Fruit fly (Drosophila melanogaster): ENCODE data around the gene Abcd1.

Abcd1 gene

dm6 chr4:193386-194334 is at the start of gene Abcd1:
Gene Abcd1, minus strand, starts transcription at chr4:193829.
- peak; percentile 47 for TF ChIP-seq CG17801 (GFP tag; optimal IDR thresholded peaks at IDR 0.05; ENCODE audit: partially characterized antibody)

DNA sequence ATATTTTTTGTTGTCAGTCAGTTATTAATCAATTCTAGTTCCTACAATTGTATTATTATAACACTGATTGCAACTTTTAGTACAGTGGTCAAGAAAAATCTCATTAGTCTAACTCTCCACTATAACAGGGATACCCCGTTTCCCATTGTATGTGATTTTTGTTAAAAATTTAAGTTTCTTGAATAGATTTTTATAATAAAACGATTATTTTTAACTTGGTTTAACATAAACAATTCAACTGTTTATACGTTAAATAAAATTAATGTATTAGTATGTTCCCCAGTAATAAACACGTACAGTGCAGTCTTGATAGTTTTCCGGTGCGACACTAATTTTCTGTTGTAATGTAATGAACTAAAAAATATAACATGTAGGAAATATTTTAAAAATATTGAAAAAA is 47.2 kb upstream of the Abcd1 start:
- no peak for TF ChIP-seq CG17801 (GFP tag; optimal IDR thresholded peaks at IDR 0.05; ENCODE audit: partially characterized antibody)

dm6 chr4:238400-238799 is 44.8 kb upstream of the Abcd1 start:
- no peak for TF ChIP-seq CG17801 (GFP tag; optimal IDR thresholded peaks at IDR 0.05; ENCODE audit: partially characterized antibody)

dm6 chr4:231185-231584 is 37.6 kb upstream of the Abcd1 start:
- no peak for TF ChIP-seq CG17801 (GFP tag; optimal IDR thresholded peaks at IDR 0.05; ENCODE audit: partially characterized antibody)

DNA sequence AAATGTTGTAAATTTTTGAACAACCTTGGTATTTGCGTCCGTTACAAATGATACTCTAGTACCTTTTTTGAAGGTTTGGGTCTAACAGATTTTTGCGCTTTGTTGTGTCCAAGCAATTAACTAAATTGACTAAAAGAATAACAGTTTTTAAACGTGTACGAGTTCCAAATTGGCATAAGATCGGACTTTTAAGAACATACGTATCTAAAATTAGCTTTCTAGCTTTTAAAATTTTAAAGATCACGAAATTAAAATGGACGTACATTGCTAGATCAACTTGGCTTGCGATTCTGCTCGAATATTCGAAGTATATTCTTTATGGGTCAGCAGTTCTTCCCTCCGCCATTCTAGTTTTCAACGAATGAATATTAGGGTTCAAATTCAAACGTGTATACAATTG is 36.8 kb upstream of the Abcd1 start, which contains the start of gene CG1674:
Gene CG1674, plus strand, starts transcription at position 301 of the 400 bp plus-strand sequence.
- no peak for TF ChIP-seq CG17801 (GFP tag; optimal IDR thresholded peaks at IDR 0.05; ENCODE audit: partially characterized antibody)

DNA sequence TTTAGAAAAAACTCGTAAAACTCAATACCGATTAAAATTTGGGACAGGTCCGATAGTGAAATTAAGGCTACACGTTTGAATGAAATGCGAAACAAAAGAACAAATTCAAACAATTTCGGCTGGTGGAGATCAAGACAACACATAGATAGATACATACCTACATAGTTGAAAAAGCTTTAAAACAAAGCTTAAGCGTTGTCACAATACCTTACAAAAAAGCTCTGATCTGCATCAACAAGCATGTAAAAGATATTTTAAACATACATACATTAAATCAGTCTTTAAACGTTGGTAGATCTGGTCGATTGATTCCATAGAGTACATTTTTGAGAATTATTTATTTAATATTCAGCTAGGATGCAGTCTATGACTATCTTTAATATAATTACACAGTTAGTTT is 34.0 kb upstream of the Abcd1 start, which contains the start of the genes CG31999 and yellow-h:
Gene CG31999, minus strand, starts transcription at position 101 of the 400 bp plus-strand sequence.
Gene yellow-h, plus strand, starts transcription at position 275 of the 400 bp plus-strand sequence.
- TF ChIP-seq CG17801 (GFP tag; optimal IDR thresholded peaks at IDR 0.05; ENCODE audit: partially characterized antibody), result no peak

DNA sequence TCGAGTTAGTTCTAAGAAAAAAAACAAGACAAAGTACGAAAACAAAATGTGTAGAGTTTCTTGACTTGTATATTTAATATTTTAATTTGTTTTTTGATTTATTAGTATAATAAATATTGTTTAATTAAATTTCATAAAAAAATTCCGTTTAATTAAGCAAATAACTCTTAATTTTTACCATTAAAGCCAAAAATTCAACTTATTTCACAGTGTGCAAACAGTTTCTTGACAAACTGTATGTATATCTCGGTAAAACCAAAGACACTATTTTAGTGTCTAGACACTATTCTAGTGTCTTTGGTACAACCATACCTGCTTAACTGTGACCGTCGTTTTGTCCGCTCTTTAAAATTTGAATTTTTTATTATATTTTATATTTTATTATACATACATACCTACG is 33.1 kb upstream of the Abcd1 start:
- TF ChIP-seq CG17801 (GFP tag; optimal IDR thresholded peaks at IDR 0.05; ENCODE audit: partially characterized antibody), result no peak

DNA sequence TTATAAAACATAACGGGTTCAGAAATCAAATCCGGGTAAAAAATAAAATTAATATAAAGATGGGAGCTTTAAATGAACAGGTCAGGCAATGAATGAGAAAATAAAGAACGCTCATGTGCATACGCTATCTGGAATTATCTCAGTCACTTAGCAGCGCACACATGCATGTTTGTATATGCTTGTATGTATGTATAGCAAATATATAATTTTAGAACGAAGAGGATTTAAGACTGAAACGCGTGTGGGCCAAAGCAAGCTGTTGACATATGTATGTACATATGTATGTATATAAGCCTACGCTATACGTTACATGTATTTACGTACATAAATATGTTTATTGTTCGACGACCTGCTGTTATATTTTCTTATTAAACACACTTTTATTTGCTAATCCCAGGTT is 32.2 kb upstream of the Abcd1 start:
- no peak for TF ChIP-seq CG17801 (GFP tag; optimal IDR thresholded peaks at IDR 0.05; ENCODE audit: partially characterized antibody)

- TF ChIP-seq CG17801 (GFP tag; optimal IDR thresholded peaks at IDR 0.05; ENCODE audit: partially characterized antibody), result no peak
These were observed 16.5 kb upstream of the Abcd1 start, which contains the start of gene Crk for dm6 chr4:210011-210649. Gene Crk, plus strand, starts transcription at chr4:210224.

- peak; percentile 22 for TF ChIP-seq CG17801 (GFP tag; optimal IDR thresholded peaks at IDR 0.05; ENCODE audit: partially characterized antibody)
These were observed 12.1 kb upstream of the Abcd1 start, which contains the start of gene CG31998 for dm6 chr4:205671-206252. Gene CG31998, minus strand, starts transcription at chr4:205945.

DNA sequence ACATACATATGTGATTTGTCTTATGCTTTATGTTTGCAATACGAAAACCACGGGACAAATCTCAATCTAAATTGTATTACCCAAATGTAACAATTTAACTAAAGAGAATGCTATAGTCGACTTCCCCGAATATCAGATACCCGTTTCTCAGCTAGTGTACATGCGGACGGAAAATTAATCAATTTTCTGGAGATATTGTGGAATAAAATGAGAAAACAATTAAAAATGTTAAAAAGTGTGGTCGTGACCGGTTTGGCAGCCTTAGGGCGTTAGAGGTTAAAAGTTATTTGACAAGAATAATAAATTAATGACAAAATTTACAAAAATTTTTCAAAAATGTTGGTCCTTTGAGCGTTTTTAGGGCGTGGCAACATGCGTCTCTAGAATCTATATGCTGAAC is 1.1 kb downstream of the Abcd1 start:
- TF ChIP-seq CG17801 (GFP tag; optimal IDR thresholded peaks at IDR 0.05; ENCODE audit: partially characterized antibody), result no peak

DNA sequence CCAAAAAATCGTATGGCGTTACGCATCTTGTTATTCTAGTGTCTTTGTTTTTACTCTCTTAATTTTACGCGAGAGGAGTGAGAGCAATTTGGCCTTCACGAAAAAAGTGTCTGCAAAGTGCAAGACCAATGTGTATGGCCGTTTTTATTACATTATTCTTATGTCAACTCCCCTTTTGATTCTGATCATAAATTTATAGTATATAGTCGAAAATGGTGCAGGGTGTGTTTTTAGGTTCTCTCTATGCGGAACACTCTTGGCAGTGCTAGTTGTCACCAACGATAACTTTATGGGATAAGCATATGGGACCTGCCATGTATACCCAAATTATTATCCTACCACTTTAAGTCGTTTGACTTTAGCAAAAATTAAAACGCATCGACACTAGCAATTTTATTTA is 9.9 kb downstream of the Abcd1 start:
- TF ChIP-seq CG17801 (GFP tag; optimal IDR thresholded peaks at IDR 0.05; ENCODE audit: partially characterized antibody), result no peak

DNA sequence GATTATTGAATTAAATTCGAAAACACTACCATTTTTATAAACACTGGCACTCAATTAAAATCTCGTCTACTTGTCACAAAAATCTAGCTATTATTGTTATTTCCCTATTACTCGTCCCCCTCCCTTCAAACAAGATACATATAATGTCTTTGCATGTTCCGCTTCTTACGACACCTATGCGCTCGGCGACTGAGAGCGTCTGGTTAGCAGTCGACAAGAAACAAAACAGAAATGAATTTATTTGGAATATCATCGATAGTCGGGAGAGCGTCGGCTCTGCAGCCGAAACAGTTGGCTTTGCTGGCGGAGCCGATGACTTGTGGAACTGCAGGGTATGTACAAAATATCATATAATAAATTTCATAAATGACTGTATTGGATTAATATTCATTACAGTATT is 12.0 kb downstream of the Abcd1 start:
- no peak for TF ChIP-seq CG17801 (GFP tag; optimal IDR thresholded peaks at IDR 0.05; ENCODE audit: partially characterized antibody)

DNA sequence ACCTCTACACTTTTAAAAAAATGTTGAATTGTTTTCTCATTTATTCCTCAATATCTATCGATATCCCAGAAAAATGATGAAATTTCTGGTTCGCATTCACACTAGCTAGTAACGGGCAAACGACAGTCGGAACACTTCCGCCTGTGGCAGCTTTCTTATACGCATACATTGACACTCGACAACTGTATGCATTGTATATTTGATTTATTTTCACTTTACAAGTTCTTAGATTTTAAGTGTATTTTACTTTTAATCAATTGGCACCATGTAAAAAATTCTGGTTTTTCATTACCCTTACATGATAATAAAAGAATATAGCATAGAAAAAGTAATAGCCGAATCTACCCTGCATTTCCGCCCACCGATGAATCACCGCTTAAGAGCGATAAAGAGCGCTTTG is 12.8 kb downstream of the Abcd1 start:
- TF ChIP-seq CG17801 (GFP tag; optimal IDR thresholded peaks at IDR 0.05; ENCODE audit: partially characterized antibody), result no peak

- no peak for TF ChIP-seq CG17801 (GFP tag; optimal IDR thresholded peaks at IDR 0.05; ENCODE audit: partially characterized antibody)
These were observed 13.7 kb downstream of the Abcd1 start for dm6 chr4:179920-180261.

Data from ovary, adult (tissue).